Fruit fly (Drosophila melanogaster): Measurements from ENCODE around the gene ndl.

The ndl gene

DNA sequence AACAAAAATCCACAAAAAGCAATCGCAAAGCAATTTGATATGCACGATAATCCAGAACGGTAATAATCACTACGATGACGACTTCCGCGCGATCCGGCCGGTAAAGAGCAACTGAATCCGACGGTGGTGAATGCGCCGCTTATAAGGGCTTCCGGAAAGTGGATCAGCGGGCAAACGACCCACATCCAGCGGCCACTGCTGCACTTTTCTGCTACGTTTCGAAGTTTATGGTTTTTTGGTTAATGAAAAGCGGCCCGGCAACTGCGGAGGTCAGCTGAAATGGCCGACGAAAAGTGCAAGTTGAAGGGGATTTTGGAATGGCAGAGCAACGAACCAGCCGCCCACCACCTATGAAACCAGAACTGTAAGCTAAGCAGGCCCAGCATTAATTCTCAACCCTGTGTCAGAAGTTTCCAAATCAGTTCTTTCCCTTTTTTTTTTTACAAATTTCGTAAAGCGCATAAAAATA lies at the start of gene ndl, which contains the start of gene Rexo5:
Gene ndl (minus strand): TSS at position 101 of the 469 bp plus-strand sequence.
Gene Rexo5 (plus strand): TSS at position 419 of the 469 bp plus-strand sequence.
- TF ChIP-seq noc (tag; optimal IDR thresholded peaks at IDR 0.05): no peak

DNA sequence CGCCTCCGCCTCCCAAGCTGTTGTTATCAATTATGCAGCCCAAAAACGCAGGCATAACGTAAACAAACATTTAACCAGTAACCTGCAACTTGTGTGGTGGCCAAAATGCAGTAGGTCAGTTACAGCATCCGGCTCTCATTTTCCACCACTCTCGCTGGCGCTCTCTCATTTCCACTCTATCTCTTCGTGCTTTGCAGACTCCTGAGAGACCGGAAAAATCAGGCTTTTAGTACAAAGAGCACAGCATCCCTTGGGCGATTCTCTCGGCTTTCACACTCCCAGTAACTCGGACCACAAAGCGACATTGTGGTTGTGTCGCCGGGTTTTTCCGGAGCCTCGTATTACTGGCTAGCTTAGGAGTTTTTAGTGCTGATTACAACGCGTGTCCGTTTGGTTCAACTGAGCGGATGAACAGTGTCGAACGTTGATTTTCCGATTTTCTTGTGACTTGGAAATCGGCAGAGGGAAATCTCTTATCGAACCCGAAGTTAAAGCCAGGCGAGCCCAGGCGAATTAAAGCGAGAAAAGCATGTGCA lies 20.6 kb upstream of the ndl start, which contains the start of gene GluRIA:
Gene GluRIA (plus strand): TSS at position 364 of the 536 bp plus-strand sequence.
- no peak for TF ChIP-seq noc (tag; optimal IDR thresholded peaks at IDR 0.05)

DNA sequence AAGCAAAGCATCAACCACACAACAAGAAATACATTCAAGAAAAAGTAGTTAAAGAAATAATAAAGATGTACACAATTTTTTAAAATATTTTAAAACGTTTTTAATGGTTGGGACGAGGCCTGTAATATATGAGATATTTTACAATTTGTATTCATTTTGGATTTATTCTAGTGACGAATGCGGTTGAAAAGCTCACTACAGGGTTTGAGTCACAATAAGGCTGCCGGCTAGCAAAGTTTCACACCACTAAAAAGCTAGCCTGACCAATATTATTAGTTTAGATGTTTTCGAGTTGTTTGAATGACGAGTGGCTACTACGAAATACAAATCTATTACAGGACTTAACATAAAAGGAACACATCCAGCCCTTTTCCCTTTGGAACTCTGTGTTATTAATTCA lies 15.9 kb upstream of the ndl start:
- no peak for TF ChIP-seq noc (tag; optimal IDR thresholded peaks at IDR 0.05)

DNA sequence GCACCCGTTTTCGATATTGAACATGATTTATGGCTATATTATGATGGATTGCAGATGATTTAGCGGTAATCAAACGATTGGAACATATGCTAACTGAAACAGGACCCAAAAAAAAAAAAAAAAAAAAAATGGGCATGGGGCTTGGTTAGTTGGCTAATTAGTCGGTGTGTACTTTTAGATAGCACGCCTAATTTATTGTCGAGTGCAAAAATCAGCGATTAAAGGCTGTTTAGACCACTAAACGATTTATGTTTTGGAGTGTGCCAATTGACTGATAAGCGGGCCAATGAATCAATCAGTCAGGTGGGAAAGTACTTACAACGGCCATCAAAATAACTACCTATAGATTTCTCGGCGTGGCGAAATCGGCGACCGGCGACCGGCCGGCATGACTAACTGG lies 12.0 kb upstream of the ndl start:
- peak; percentile 16 for TF ChIP-seq noc (tag; optimal IDR thresholded peaks at IDR 0.05)

DNA sequence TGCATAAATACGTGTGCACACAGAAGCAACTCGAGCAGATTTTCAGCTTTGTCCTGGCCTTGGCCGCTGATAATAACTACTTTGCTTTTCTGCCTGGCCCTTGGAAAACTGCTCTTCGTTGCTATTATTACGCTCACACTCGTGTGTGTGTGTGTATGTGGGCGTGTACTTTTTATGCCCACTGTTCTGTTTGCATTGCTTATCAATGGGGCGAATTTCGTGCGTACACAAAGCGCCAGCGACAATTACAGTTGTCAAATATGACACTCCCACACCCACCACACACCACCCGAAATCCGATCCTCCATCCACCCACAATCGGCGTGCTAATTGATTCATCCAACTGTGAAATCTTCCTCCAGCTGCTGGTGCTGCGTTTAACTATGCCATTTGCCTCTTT lies 9.5 kb upstream of the ndl start:
- TF ChIP-seq noc (tag; optimal IDR thresholded peaks at IDR 0.05): no peak

DNA sequence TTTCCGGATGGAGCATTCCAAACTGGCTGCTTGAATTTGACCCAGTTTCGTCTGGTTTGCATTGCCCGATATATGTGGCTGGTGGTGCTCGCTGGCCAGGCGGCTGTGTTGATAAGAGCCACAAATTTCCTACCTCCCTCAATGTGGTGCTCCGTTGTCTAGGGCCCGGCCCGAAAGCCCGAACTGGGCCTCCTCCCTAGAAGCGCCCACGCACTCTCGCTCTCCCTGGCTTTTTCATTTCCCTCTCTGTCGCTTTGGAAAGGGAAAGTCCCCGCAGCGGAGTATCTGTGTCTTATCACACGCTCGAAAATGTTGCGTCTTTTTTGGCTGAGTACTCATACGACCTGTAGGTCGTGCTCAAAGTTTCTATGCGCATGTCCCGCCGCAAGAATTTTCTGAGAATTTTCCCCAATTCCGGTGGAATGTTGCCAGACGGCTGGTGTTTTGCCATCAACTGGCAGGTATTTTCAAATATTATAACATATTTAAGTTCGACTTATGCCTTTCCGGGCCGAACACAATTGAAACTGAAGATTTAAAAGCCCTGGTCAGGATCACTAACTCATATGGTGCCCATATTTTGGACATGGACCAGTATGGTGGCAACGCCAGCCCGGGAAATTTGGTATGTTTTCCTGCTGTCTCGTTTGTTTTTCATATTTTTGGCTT lies 5.9 kb upstream of the ndl start, which contains the start of gene axed:
Gene axed (plus strand): TSS at position 442 of the 669 bp plus-strand sequence.
- no peak for TF ChIP-seq noc (tag; optimal IDR thresholded peaks at IDR 0.05)

DNA sequence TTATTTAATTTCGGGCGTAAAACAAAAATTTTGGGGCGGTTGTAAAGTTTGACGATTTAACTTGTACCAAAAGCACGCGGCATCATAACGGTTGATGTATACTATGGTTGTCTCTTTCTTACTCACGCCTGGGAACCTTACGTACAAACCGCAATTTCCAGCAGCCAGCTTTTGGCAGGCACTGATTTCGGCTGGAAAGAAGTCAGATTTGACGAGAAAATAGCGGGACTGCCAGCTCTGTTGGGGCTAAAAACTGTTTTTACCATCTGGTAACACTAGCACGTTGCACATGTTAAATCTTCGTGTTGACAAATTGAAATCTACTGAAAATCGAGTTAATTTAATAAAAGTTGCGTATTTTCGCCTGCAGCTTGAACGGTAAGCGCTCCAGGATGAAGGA lies 2.8 kb upstream of the ndl start, which contains the start of gene zpg:
Gene zpg (minus strand): TSS at position 108 of the 400 bp plus-strand sequence.
- no peak for TF ChIP-seq noc (tag; optimal IDR thresholded peaks at IDR 0.05)

DNA sequence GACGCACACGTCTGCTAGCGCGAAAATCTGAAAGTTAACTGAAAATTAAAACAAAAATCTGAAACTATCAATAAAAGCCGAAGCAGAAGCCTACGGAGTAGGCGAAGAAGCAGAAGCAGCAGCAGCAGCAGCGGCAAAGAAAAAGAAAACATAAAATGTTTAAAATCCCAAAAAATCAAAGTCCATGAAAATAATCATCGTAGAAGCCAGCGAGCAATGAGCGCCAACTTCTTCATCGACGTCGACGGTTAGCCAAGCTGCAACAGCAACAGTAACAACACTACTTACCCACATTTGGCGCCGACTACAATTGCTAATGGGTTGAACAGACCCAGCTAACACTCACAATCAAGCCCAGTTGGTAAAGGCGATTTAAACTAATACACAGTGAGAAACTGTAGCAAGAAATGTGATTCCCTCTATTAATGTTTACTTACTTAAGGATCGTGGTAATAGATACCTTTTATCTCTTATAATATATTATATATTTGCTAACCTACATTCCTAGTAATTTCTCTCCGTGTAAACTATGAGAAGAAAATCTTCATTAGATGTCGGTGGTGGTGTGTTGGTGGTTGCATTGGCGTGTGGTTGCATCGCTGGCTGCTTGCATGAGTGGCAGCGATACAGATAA lies 13.6 kb downstream of the ndl start, which contains the start of gene jv:
Gene jv (minus strand): TSS at position 51 of the 634 bp plus-strand sequence.
- no peak for TF ChIP-seq noc (tag; optimal IDR thresholded peaks at IDR 0.05)

DNA sequence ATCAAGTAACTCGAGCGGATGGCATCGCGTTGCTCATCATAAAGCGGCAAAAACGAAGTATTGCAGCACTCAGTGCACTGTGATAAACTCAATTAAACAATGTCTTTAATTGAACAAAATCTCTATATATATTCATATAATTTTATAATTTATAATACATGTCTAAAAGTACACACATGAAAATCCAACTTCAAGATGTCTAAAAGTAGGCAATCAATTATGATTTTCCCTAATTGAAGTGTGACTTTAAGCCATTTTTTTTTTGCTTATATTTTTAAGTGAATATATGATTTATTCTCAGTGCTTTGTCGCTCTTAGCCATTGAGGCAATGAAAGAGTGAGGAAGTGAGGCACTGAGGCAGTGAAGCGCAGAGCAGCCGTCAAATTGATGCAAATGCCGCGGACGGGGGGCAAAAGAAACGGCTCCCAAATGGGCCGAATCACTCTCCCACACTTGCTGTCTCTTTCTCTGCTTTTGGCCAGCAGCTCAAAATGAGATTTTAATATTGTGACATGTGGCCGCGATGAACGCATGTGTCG lies 25.8 kb downstream of the ndl start:
- TF ChIP-seq noc (tag; optimal IDR thresholded peaks at IDR 0.05): no peak

DNA sequence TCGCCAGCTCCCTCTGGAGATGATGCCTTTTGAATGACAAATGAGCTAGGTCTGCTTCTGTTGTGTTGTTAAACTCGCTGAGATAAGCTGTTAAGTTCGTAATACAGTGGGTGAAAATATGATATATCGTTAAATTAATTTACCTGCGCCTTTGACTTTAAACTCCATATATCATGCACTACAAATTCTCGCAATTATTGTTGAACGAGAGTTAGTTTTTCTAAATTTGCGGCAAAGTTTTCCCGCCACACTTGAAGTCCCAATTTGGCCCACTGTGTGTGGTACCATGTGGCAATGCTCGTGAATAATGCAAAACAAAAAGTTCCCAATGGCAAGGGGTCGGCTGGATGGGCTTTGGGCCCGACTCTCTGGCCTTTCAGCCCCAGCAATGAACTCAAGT lies 26.5 kb downstream of the ndl start:
- TF ChIP-seq noc (tag; optimal IDR thresholded peaks at IDR 0.05): no peak

DNA sequence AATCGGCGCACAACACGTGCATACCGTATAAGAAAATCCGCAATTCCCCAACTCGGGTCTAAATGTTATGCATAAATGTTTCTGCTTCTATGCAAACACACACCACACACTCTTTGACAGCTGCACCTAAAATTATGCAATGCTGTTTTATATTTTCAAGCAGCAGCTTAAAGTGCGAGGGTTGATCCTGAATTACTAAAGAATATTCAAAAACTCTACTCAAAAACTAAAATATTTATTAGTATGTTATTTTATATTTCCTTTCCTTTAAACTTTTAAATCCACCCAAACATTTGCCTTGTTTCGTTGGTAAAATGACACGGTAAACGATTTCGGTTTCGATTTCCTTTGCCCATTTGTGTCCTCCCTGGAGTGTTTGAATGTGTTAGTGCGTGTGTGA lies 42.1 kb downstream of the ndl start:
- TF ChIP-seq noc (tag; optimal IDR thresholded peaks at IDR 0.05): no peak

DNA sequence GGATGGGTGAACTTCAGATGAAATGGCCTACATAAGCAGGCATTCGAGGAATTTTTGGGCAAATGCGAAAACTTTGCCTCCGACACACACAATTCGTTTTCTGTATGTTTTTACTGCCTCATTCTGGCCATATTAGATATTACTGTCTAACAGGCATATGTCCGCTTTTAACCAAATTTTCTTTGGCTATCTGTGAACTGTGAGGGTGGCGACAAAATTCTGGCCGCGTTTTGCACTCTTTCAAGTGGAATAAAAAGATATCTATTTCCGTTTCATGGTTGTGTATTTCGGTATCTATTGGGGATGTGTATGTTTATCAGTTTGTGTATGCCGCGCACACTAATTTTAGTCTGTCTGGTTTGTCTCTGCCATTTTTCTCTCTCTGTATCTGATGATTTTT lies 44.6 kb downstream of the ndl start:
- no peak for TF ChIP-seq noc (tag; optimal IDR thresholded peaks at IDR 0.05)

DNA sequence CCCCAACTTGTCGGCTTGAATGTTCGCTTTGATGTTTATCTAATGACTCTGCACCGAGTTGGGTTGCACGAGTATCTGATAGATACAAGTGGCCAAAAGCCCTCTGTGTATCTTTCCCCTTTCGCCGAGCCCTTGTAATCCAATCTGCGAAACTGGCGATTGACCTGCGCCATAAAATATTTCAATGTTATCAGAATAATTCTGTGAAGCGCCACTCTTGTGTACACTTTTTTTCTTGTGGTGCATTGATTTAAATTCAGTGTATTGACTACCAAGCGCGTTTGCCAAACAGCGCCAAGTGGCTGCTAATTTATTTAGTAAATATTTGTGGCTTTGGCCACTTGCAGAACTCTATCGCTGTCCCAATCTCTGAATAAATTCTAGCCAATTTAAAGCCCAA lies 46.9 kb downstream of the ndl start:
- TF ChIP-seq noc (tag; optimal IDR thresholded peaks at IDR 0.05): peak; percentile 6

DNA sequence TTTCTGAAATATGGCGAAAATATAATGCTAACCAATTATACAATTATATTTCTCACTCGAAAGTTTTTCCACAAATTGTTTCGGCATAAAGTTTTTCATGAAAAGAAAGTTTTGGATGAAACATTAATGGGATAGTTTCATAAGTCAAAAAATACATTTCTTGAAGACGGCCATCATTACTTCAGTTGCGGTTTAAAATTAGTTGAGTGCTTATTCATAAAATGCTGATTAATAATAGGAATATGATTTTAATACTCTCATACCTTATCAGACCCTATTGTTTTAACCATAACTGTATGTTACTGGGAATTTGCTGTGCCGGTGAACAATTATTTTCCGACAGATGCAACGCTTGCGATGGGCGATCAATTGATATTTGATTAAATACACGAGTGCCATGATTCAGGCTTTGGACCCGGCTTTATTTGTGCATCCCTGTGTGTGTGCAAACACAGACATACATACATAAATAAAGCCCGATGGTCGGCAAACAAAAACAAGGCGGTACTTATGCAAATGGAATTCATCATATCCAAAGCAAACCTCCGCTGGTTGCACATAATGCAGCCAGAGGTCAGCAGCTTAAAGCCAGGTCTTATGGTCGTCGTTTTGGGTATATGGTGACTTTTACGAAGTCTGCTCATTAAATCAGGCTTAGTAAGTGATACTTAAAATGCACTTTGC lies 49.0 kb downstream of the ndl start:
- no peak for TF ChIP-seq noc (tag; optimal IDR thresholded peaks at IDR 0.05)

DNA sequence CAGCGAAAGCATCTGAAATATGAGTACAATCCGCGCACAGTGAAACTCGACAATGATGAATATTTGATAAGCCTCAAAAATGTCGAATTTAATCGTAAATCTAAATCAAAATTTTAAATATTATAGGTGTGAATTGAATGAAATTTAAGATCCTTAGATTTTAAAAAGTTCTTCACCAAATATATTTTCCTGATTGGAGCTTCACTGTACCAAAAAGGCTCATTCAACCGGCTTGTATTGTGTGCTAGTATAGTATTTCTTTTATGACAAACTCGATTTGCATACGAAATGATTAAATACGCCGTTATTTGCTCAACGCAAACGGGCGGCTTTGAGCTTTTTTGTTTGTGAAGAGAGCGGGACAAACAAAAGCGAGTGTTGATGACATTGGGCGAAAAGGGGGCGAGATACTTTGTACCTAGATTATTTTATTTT lies 50.2 kb downstream of the ndl start:
- peak; percentile 99 for TF ChIP-seq noc (tag; optimal IDR thresholded peaks at IDR 0.05)

DNA sequence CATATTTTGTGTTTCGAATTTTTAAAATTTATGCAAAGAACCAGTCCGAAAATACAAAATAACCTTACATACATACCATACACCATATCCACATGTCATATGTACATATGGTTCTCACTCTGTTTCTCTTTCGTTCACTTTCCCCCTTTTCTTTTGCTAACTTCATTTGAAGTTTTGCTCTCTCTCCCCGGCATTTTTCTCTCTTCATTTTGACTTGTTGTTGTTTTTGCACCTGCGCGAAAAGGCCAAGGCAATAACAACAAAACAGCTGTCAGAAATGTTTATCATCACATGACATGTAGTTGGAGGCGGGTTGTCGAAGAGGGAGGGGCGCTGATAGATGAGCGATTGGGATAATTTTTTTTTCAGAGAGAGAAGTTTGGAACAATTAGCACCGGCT lies 50.7 kb downstream of the ndl start:
- no peak for TF ChIP-seq noc (tag; optimal IDR thresholded peaks at IDR 0.05)

Data from whole organism, larva.